Worm (Caenorhabditis elegans) whole organism, midembryonic: ENCODE data around the gene K02E2.11.

Experiments used
- cog-1 ChIP-seq: sonication (generic microtip); optimal IDR thresholded peaks from 2 replicates; lab custom pipeline; 2016; ENCODE audit warnings: missing genetic modification characterization, missing compliant biosample characterization
- flt-1 ChIP-seq: fragments of 200-800 bp; sonication (Bioruptor generic); IDR thresholded peaks from 2 replicates; pipeline ENCODE4 v1.3.6; 2022; ENCODE audit warnings: missing genetic modification characterization, missing compliant biosample characterization

DNA sequence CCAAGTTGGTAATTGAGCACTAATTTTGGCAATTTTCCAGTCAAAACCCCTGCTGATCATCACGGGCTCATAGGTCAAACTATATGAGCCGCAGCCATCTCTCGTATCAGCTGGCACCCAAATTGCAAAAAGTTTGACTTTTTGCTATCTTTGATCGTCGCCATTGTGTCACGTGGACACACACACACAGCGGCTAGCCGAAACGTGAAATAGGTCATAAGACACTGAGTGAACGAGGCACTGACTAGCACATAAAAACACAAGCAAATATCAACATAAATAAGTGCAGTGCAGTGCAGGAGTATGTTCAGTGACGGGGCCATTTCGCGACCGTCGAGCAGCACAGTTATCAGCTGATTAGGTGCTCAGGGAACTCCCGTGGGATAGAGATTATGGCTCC is 35.7 kb downstream of the K02E2.11 start:
- TF ChIP-seq flt-1 (GFP tag; lab: Robert Waterston, UW) (no peak), cog-1 (tag; lab: Kevin White, UChicago) (no peak)
